Worm (Caenorhabditis elegans): ENCODE results near the gene frm-3.

DNA sequence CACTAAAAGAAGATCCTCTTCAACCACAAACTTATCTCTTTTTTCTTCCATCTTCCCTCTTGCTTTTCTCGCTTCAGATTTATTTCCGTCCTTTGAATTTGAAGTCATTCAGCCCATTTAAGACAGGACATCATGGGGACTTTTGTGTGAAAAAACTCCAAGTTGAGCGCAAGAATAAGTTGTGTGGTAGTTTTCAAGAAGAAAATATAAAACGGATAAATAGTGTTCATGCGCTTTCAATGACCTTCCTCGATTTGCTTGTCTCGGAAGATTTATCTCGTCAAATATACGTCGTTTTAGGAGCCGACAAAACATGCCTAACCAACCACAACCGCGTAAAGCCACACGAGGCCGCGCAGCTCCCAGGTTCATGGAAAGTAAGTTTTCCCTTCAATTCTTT lies 59.8 kb downstream of the frm-3 start, which contains the start of gene sto-6:
- no peak for TF ChIP-seq ceh-31 (tag; optimal IDR thresholded peaks at IDR 0.05)
- no peak for TF ChIP-seq che-1 (tag; optimal IDR thresholded peaks at IDR 0.05)
- TF ChIP-seq tbx-7 (tag; optimal IDR thresholded peaks at IDR 0.05) = no peak
- TF ChIP-seq fkh-10 (GFP tag; optimal IDR thresholded peaks at IDR 0.05) = no peak
- no peak for TF ChIP-seq ceh-19 (GFP tag; optimal IDR thresholded peaks at IDR 0.05)
- no peak for TF ChIP-seq eyg-1 (tag; optimal IDR thresholded peaks at IDR 0.05)
- no peak for TF ChIP-seq nfya-1 (tag; optimal IDR thresholded peaks at IDR 0.05)
- no peak for TF ChIP-seq Y22D7AL.16 (tag; optimal IDR thresholded peaks at IDR 0.05)
- TF ChIP-seq ttx-3 (tag; optimal IDR thresholded peaks at IDR 0.05) = no peak
- no peak for TF ChIP-seq unc-86 (tag; optimal IDR thresholded peaks at IDR 0.05)
- TF ChIP-seq elt-2 (tag; optimal IDR thresholded peaks at IDR 0.05) = no peak

Measured in whole organism, late embryonic.